Worm (Caenorhabditis elegans): ENCODE measurements around the gene clh-2.

clh-2 gene

DNA sequence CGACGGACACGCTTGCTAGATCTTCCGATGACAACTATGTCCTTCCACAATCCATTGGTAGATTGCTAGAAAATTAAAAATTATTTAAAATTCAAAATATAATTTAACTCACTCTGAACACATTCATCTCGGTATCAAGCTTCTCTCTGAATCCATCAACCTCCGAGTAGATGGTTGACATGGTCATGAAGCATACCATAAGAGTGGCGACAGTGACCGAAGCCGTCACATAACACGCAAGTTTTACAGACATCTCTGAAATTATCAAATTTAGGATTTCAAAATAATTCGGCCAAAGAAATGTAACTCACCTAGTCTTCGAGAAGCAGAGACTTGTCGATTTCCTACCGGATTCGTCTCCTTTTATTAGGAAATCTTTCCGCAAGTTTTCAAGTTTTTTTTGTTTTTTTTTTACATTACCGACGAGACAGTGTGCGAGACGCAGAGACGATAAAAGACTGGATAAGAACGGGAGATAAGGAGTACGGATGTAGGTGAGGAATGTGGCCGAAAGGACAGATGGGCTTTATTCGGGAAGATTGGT, 14.1 kb upstream of the clh-2 start, which contains the start of gene sqt-1 (continued):
- TF ChIP-seq snpc-4 (tag; optimal IDR thresholded peaks at IDR 0.05): no peak
- TF ChIP-seq nhr-25 (tag; optimal IDR thresholded peaks at IDR 0.05): no peak
- TF ChIP-seq F13H6.1 (tag; optimal IDR thresholded peaks at IDR 0.05): no peak
- no peak for TF ChIP-seq mab-5 (tag; optimal IDR thresholded peaks at IDR 0.05)
- no peak for TF ChIP-seq crh-2 (tag; optimal IDR thresholded peaks at IDR 0.05)
- no peak for TF ChIP-seq nhr-10 (tag; optimal IDR thresholded peaks at IDR 0.05)
- TF ChIP-seq sma-3 (GFP tag; optimal IDR thresholded peaks at IDR 0.05): no peak

DNA sequence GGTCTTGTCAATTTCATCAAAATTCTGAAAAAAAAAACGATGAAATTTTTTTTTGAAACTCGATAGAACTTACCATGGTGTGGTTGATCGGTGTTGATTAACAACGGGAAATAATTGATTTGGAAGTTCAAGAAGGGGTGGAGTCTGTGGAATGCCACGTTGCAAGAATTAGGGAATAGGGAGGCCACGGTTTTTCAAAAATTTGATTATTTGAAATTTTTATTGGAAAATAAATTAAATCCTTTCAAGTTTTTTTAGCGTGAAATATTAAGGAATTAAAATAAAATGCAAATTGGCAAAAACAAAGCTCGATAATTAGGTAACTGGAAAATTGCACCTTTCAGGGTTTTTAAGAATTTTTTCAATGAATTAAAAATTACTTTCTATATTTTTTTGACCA, 12.2 kb upstream of the clh-2 start, which contains the start of gene rmd-3:
TSS of gene rmd-3 (minus strand) at position 101 of the 400 bp plus-strand sequence.
- TF ChIP-seq blmp-1 (tag; optimal IDR thresholded peaks at IDR 0.05; ENCODE audit: insufficient read depth) (no peak), zag-1 (tag; optimal IDR thresholded peaks at IDR 0.05) (no peak), nhr-21 (tag; optimal IDR thresholded peaks at IDR 0.05) (no peak), ztf-1 (GFP tag; conservative IDR thresholded peaks at IDR 0.05) (no peak), ZK546.5 (tag; optimal IDR thresholded peaks at IDR 0.05) (no peak), mbf-1 (tag; optimal IDR thresholded peaks at IDR 0.05) (no peak), mab-5 (tag; optimal IDR thresholded peaks at IDR 0.05) (no peak), sem-4 (tag; optimal IDR thresholded peaks at IDR 0.05) (no peak), alr-1 (tag; optimal IDR thresholded peaks at IDR 0.05) (no peak), peb-1 (tag; optimal IDR thresholded peaks at IDR 0.05) (no peak), snpc-4 (tag; optimal IDR thresholded peaks at IDR 0.05) (no peak), ceh-16 (tag; optimal IDR thresholded peaks at IDR 0.05) (no peak), C34F6.9 (tag; optimal IDR thresholded peaks at IDR 0.05) (no peak), aly-2 (tag; optimal IDR thresholded peaks at IDR 0.05) (no peak), ceh-82 (tag; optimal IDR thresholded peaks at IDR 0.05) (no peak), crh-2 (tag; optimal IDR thresholded peaks at IDR 0.05) (no peak), lin-39 (tag; optimal IDR thresholded peaks at IDR 0.05) (no peak)

DNA sequence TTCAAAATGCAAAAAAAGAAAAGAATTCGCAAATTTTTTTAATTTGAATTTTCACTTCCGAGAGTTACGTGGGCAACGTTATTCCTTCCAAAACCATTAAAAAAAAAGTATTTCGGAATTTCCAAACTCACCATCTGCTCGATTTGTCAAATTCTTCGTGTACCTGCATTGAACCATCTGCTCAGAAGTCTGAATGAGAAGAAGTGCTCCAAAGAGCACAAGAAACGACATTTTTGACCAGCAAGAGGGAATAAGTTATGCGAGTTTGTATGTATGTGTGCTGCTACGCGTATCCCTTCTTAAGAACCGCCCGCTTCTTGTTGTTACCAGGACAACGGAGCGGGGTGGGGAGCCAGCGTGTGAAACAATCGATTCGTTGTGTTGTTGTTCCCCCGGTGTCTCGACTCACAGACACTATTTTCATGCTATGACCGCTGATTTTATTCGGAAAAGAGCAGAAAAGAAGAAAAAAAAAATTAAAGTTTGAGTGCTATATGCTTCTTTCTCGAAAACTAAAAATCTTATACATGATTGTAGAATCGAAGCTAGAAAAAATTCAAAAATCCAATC, 8.3 kb upstream of the clh-2 start, which contains the start of gene lgc-20:
TSS of gene lgc-20 (minus strand) at position 311 of the 570 bp plus-strand sequence.
- TF ChIP-seq nhr-6 (tag; optimal IDR thresholded peaks at IDR 0.05) (no peak), gmeb-1 (tag; optimal IDR thresholded peaks at IDR 0.05) (no peak), ceh-82 (tag; optimal IDR thresholded peaks at IDR 0.05) (no peak), snpc-4 (tag; optimal IDR thresholded peaks at IDR 0.05) (no peak), lin-13 (GFP tag; optimal IDR thresholded peaks at IDR 0.05) (no peak), lin-39 (tag; optimal IDR thresholded peaks at IDR 0.05) (no peak), ZK546.5 (tag; optimal IDR thresholded peaks at IDR 0.05) (no peak), skn-1 (tag; optimal IDR thresholded peaks at IDR 0.05) (no peak)

DNA sequence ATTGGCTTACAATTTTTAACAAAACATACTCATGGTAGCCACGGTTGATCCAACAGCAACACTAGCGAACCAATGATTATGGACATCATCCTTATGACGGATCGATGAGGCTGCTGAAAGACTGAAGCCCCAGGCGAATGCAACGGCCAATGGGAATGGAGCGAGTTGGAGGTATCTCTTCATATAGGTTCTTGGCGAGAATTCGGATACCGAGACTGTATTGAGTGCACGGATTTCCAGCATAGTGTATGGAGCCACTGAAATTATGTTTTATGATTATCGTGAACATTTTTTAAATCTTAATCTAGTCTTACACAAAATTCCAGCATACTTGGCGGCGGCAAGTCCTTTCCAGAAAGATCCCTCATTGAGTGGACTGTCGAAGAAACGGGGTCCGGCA, 7.1 kb upstream of the clh-2 start:
- TF ChIP-seq skn-1 (tag; optimal IDR thresholded peaks at IDR 0.05) (no peak), ztf-1 (GFP tag; conservative IDR thresholded peaks at IDR 0.05) (no peak), unc-55 (GFP tag; optimal IDR thresholded peaks at IDR 0.05) (no peak), ama-1 (optimal IDR thresholded peaks at IDR 0.05) (no peak), nhr-10 (tag; optimal IDR thresholded peaks at IDR 0.05) (no peak), lin-13 (GFP tag; optimal IDR thresholded peaks at IDR 0.05) (no peak), nhr-77 (tag; optimal IDR thresholded peaks at IDR 0.05) (no peak)

DNA sequence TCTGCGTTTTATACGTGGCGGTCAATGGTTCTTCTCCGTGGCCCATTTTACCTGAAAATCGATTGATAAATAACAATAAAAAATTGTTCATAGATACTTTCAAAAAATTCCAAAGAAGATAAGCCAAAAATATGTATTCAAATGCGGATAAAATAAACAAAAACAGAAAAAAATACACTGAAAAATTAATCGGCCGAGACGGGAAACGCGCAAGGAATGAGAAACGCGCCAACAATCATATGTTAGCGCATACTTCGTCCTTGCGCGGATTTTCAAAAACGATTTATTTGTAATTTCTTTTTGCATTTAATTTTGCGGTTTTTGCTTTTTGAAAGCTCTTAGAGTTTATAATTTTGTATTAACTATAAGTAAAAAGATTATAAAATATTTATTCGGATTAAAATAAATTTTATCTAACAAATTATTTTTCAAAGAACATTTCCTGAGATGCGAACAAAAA, 6.1 kb upstream of the clh-2 start, which contains the start of gene nduf-11:
TSS of gene nduf-11 (minus strand) at position 51 of the 460 bp plus-strand sequence.
- TF ChIP-seq lin-39 (tag; optimal IDR thresholded peaks at IDR 0.05) (no peak), zag-1 (tag; optimal IDR thresholded peaks at IDR 0.05) (peak; percentile 5), R02D3.7 (tag; optimal IDR thresholded peaks at IDR 0.05) (peak; percentile 57), ZK546.5 (tag; optimal IDR thresholded peaks at IDR 0.05) (peak; percentile 10), nhr-21 (tag; optimal IDR thresholded peaks at IDR 0.05) (peak; percentile 75), nhr-10 (tag; optimal IDR thresholded peaks at IDR 0.05) (peak; percentile 58), nhr-11 (tag; optimal IDR thresholded peaks at IDR 0.05) (no peak), mbf-1 (tag; optimal IDR thresholded peaks at IDR 0.05) (no peak), nhr-25 (tag; optimal IDR thresholded peaks at IDR 0.05) (peak; percentile 92), Y55F3AM.14 (GFP tag; optimal IDR thresholded peaks at IDR 0.05) (no peak), ceh-16 (tag; optimal IDR thresholded peaks at IDR 0.05) (no peak), snpc-4 (tag; optimal IDR thresholded peaks at IDR 0.05) (peak; percentile 71), C34F6.9 (tag; optimal IDR thresholded peaks at IDR 0.05) (peak; percentile 90), unc-62 (GFP tag; optimal IDR thresholded peaks at IDR 0.05) (no peak), nhr-12 (tag; optimal IDR thresholded peaks at IDR 0.05) (no peak), gmeb-1 (tag; optimal IDR thresholded peaks at IDR 0.05) (peak; percentile 99), F13H6.1 (tag; optimal IDR thresholded peaks at IDR 0.05) (peak; percentile 81), nhr-237 (tag; optimal IDR thresholded peaks at IDR 0.05) (peak; percentile 55), nhr-129 (tag; optimal IDR thresholded peaks at IDR 0.05) (peak; percentile 69), unc-55 (GFP tag; optimal IDR thresholded peaks at IDR 0.05) (peak; percentile 95), ceh-82 (tag; optimal IDR thresholded peaks at IDR 0.05) (peak; percentile 13), elt-1 (tag; optimal IDR thresholded peaks at IDR 0.05) (no peak), lin-11 (tag; optimal IDR thresholded peaks at IDR 0.05) (peak; percentile 67), crh-2 (tag; optimal IDR thresholded peaks at IDR 0.05) (peak; percentile 89), lsy-2 (tag; optimal IDR thresholded peaks at IDR 0.05) (peak; percentile 88 to 94), nhr-23 (tag; optimal IDR thresholded peaks at IDR 0.05) (no peak), mab-5 (tag; optimal IDR thresholded peaks at IDR 0.05) (peak; percentile 72), alr-1 (tag; optimal IDR thresholded peaks at IDR 0.05) (no peak), peb-1 (tag; optimal IDR thresholded peaks at IDR 0.05) (no peak), nhr-6 (tag; optimal IDR thresholded peaks at IDR 0.05) (no peak), fos-1 (tag; optimal IDR thresholded peaks at IDR 0.05) (peak; percentile 59), nhr-77 (tag; optimal IDR thresholded peaks at IDR 0.05) (no peak), skn-1 (tag; optimal IDR thresholded peaks at IDR 0.05) (peak; percentile 33), lin-13 (GFP tag; optimal IDR thresholded peaks at IDR 0.05) (peak; percentile 85), ama-1 (optimal IDR thresholded peaks at IDR 0.05) (peak; percentile 65)
